Worm (Caenorhabditis elegans): ENCODE data around the gene H21P03.10.
A peak's percentile ranks its signal among the peaks of the same experiment; 100 is the strongest.

- TF ChIP-seq fkh-10 (GFP tag; optimal IDR thresholded peaks at IDR 0.05) (no peak), nhr-23 (tag; optimal IDR thresholded peaks at IDR 0.05) (peak; percentile 53), lin-39 (tag; optimal IDR thresholded peaks at IDR 0.05) (no peak)
These were observed 3.1 kb downstream of the H21P03.10 start for ce11 chrIV:11503654-11504053.
